Fruit fly (Drosophila melanogaster) whole organism, embryonic: ENCODE results near the gene Lrch.
A peak's percentile ranks its signal among the peaks of the same experiment; 100 is the strongest.

ENCODE experiments used
- ATbp ChIP-seq: fragments of 200-800 bp; sonication (Bioruptor generic); optimal IDR thresholded peaks from 2 replicates; lab custom pipeline; 2017; ENCODE audit warnings: missing biosample characterization, mild to moderate bottlenecking, missing genetic modification characterization, missing genetic modification reagents
- Abd-B ChIP-seq: fragments of 200-800 bp; sonication (Bioruptor generic); optimal IDR thresholded peaks from 2 replicates; lab custom pipeline; 2018; ENCODE audit warnings: missing biosample characterization, mild to moderate bottlenecking, missing genetic modification characterization, moderate library complexity
- Aef1 ChIP-seq: fragments of 200-800 bp; sonication (Bioruptor generic); IDR thresholded peaks from 3 replicates; pipeline ENCODE4 v1.3.6; 2022; ENCODE audit warnings: missing biosample characterization, missing genetic modification characterization
- Atf6 ChIP-seq: fragments of 200-800 bp; sonication (Bioruptor generic); IDR thresholded peaks from 2 replicates; pipeline ENCODE4 v1.3.6; 2022; ENCODE audit warnings: missing biosample characterization, missing genetic modification characterization
- CG11247 ChIP-seq: fragments of 200-800 bp; sonication (Bioruptor generic); IDR thresholded peaks from 2 replicates; pipeline ENCODE4 v1.3.6; 2022; ENCODE audit warnings: missing biosample characterization, missing genetic modification characterization
- CG11723 ChIP-seq: fragments of 200-800 bp; sonication (Bioruptor generic); optimal IDR thresholded peaks from 2 replicates; lab custom pipeline; 2017; ENCODE audit warnings: missing biosample characterization, mild to moderate bottlenecking, missing genetic modification characterization
- CG12236 ChIP-seq: fragments of 200-800 bp; sonication (Bioruptor generic); optimal IDR thresholded peaks from 2 replicates; lab custom pipeline; 2016; ENCODE audit warnings: missing biosample characterization, missing genetic modification characterization
- CG14667 ChIP-seq: fragments of 200-800 bp; sonication (Bioruptor generic); IDR thresholded peaks from 2 replicates; pipeline ENCODE4 v1.3.6; 2022; ENCODE audit warnings: missing biosample characterization, missing genetic modification characterization
- CG16863 ChIP-seq: fragments of 200-800 bp; sonication (Bioruptor generic); optimal IDR thresholded peaks from 3 replicates; lab custom pipeline; 2016; ENCODE audit warnings: missing biosample characterization, missing genetic modification characterization
- CG2129 ChIP-seq: fragments of 200-800 bp; sonication (Bioruptor generic); IDR thresholded peaks from 2 replicates; pipeline ENCODE4 v1.3.6; 2022; ENCODE audit warnings: missing biosample characterization, missing genetic modification characterization; ENCODE audit not compliant: partially characterized antibody
- CG31441 ChIP-seq: fragments of 200-800 bp; sonication (Bioruptor generic); IDR thresholded peaks from 2 replicates; pipeline ENCODE4 v1.3.6; 2022; ENCODE audit warnings: missing biosample characterization, missing genetic modification characterization
- CG3995 ChIP-seq: fragments of 200-800 bp; sonication (Bioruptor generic); optimal IDR thresholded peaks from 3 replicates; lab custom pipeline; 2016; ENCODE audit warnings: missing biosample characterization, missing genetic modification characterization
- CG6175 ChIP-seq: fragments of 200-800 bp; sonication (Bioruptor generic); IDR thresholded peaks from 3 replicates; pipeline ENCODE4 v1.3.6; 2022; ENCODE audit warnings: missing biosample characterization, missing genetic modification characterization
- CG6683 ChIP-seq: fragments of 200-800 bp; sonication (Bioruptor generic); optimal IDR thresholded peaks from 2 replicates; lab custom pipeline; 2017; ENCODE audit warnings: missing biosample characterization, mild to moderate bottlenecking, missing genetic modification characterization, missing genetic modification reagents
- CG6689 ChIP-seq: fragments of 200-800 bp; sonication (Bioruptor generic); IDR thresholded peaks from 2 replicates; pipeline ENCODE4 v1.3.6; 2022; ENCODE audit warnings: missing biosample characterization, missing genetic modification characterization
- CG9932 ChIP-seq: fragments of 200-800 bp; sonication (Bioruptor generic); IDR thresholded peaks from 2 replicates; pipeline ENCODE4 v1.3.6; 2022; ENCODE audit warnings: missing biosample characterization, missing genetic modification characterization
- Doc3 ChIP-seq: fragments of 200-800 bp; sonication (Bioruptor generic); IDR thresholded peaks from 3 replicates; pipeline ENCODE4 v1.3.6; 2022; ENCODE audit warnings: missing biosample characterization, missing genetic modification characterization; ENCODE audit not compliant: partially characterized antibody
- Ets65A ChIP-seq: fragments of 200-800 bp; sonication (Bioruptor generic); peaks from one replicate; lab custom pipeline; 2016; ENCODE audit warnings: missing biosample characterization, missing genetic modification characterization
- H15 ChIP-seq: fragments of 200-800 bp; sonication (Bioruptor generic); IDR thresholded peaks from 3 replicates; pipeline ENCODE4 v1.3.6; 2022; ENCODE audit warnings: missing biosample characterization, missing genetic modification characterization
- HLH4C ChIP-seq: fragments of 200-800 bp; sonication (Bioruptor generic); IDR thresholded peaks from 3 replicates; pipeline ENCODE4 v1.3.6; 2022; ENCODE audit warnings: missing biosample characterization, missing genetic modification characterization; ENCODE audit not compliant: partially characterized antibody
- Kr ChIP-seq: fragments of 200-800 bp; sonication (Bioruptor generic); optimal IDR thresholded peaks from 2 replicates; lab custom pipeline; 2017; ENCODE audit warnings: missing biosample characterization, mild to moderate bottlenecking, missing genetic modification characterization
- Max ChIP-seq: fragments of 200-800 bp; sonication (Bioruptor generic); optimal IDR thresholded peaks from 2 replicates; lab custom pipeline; 2016; ENCODE audit warnings: missing biosample characterization, mild to moderate bottlenecking, missing genetic modification characterization
- NK7.1 ChIP-seq: fragments of 200-800 bp; sonication (Bioruptor generic); optimal IDR thresholded peaks from 3 replicates; lab custom pipeline; 2016; ENCODE audit warnings: missing biosample characterization, missing genetic modification characterization
- Nf-YB ChIP-seq: fragments of 200-800 bp; sonication (Bioruptor generic); optimal IDR thresholded peaks from 3 replicates; lab custom pipeline; 2019; ENCODE audit warnings: missing biosample characterization, mild to moderate bottlenecking, missing genetic modification characterization, moderate library complexity
- Oli ChIP-seq: fragments of 200-800 bp; sonication (Bioruptor generic); optimal IDR thresholded peaks from 2 replicates; lab custom pipeline; 2018; ENCODE audit warnings: missing biosample characterization, mild to moderate bottlenecking, missing genetic modification characterization, moderate library complexity
- abd-A ChIP-seq: fragments of 200-800 bp; sonication (Bioruptor generic); optimal IDR thresholded peaks from 3 replicates; lab custom pipeline; 2019; ENCODE audit warnings: missing biosample characterization, mild to moderate bottlenecking, missing genetic modification characterization, moderate library complexity
- az2 ChIP-seq: fragments of 200-800 bp; sonication (Bioruptor generic); optimal IDR thresholded peaks from 3 replicates; lab custom pipeline; 2016; ENCODE audit warnings: missing biosample characterization, missing genetic modification characterization
- br ChIP-seq: fragments of >200 bp; optimal IDR thresholded peaks from 2 replicates; lab custom pipeline; 2017
- chinmo ChIP-seq: fragments of 200-800 bp; sonication (Bioruptor generic); IDR thresholded peaks from 4 replicates; pipeline ENCODE4 v1.3.6; 2022; ENCODE audit warnings: missing biosample characterization, missing genetic modification characterization; ENCODE audit not compliant: partially characterized antibody
- crc ChIP-seq: fragments of 200-800 bp; sonication (Bioruptor generic); optimal IDR thresholded peaks from 2 replicates; lab custom pipeline; 2016; ENCODE audit warnings: missing biosample characterization, missing genetic modification characterization
- crol ChIP-seq: fragments of 200-800 bp; sonication (Bioruptor generic); IDR thresholded peaks from 2 replicates; pipeline ENCODE4 v1.3.6; 2022; ENCODE audit warnings: missing biosample characterization, missing genetic modification characterization
- dysf ChIP-seq: fragments of 200-800 bp; sonication (Bioruptor generic); IDR thresholded peaks from 3 replicates; pipeline ENCODE4 v1.3.6; 2022; ENCODE audit warnings: missing biosample characterization, missing genetic modification characterization
- en ChIP-seq: fragments of 200-800 bp; sonication (Bioruptor generic); optimal IDR thresholded peaks from 2 replicates; lab custom pipeline; 2016; ENCODE audit warnings: missing biosample characterization, missing genetic modification characterization
- gcm ChIP-seq: fragments of 200-800 bp; sonication (Bioruptor generic); optimal IDR thresholded peaks from 2 replicates; lab custom pipeline; 2019; ENCODE audit warnings: missing biosample characterization, mild to moderate bottlenecking, missing genetic modification characterization, moderate library complexity
- her ChIP-seq: fragments of 200-800 bp; sonication (Bioruptor generic); optimal IDR thresholded peaks from 2 replicates; lab custom pipeline; 2016; ENCODE audit warnings: missing biosample characterization, missing genetic modification characterization
- insv ChIP-seq, 2 experiments: fragments of 200-800 bp; sonication (Bioruptor generic); optimal IDR thresholded peaks; 3 replicates each; lab custom pipeline; 2016 to 2018; ENCODE audit warnings: missing biosample characterization in 2 of 2, missing genetic modification characterization in 2 of 2
- lmd ChIP-seq: fragments of 200-800 bp; sonication (Bioruptor generic); IDR thresholded peaks from 2 replicates; pipeline ENCODE4 v1.3.6; 2022; ENCODE audit warnings: missing biosample characterization, missing genetic modification characterization
- org-1 ChIP-seq: fragments of 200-800 bp; sonication (Bioruptor generic); optimal IDR thresholded peaks from 2 replicates; lab custom pipeline; 2017; ENCODE audit warnings: missing biosample characterization, missing genetic modification characterization
- pan ChIP-seq, 4 experiments: fragments of >200 bp in 3 of 4; fragments of 200-800 bp in 1 of 4; sonication (Bioruptor generic) in 1 of 4; optimal IDR thresholded peaks in 3 of 4; IDR thresholded peaks in 1 of 4; 2 replicates each; pipeline versions ENCODE4 v1.3.6 to Lab custom; 2017 to 2022; ENCODE audit warnings: missing biosample characterization in 2 of 4, missing genetic modification characterization in 2 of 4, mixed read lengths in 1 of 4
- repo ChIP-seq: fragments of 200-800 bp; sonication (Bioruptor generic); optimal IDR thresholded peaks from 2 replicates; lab custom pipeline; 2016; ENCODE audit warnings: missing biosample characterization, missing genetic modification characterization
- sc ChIP-seq, 3 experiments: fragments of >200 bp in 2 of 3; fragments of 200-800 bp in 1 of 3; sonication (Bioruptor generic) in 1 of 3; optimal IDR thresholded peaks; 2 replicates in 2 of 3; 3 replicates in 1 of 3; lab custom pipeline; 2017; ENCODE audit warnings: mild to moderate bottlenecking in 1 of 3, missing biosample characterization in 1 of 3, missing genetic modification characterization in 1 of 3, missing genetic modification reagents in 1 of 3
- slbo ChIP-seq: fragments of 200-800 bp; sonication (Bioruptor generic); IDR thresholded peaks from 2 replicates; pipeline ENCODE4 v1.3.6; 2022; ENCODE audit warnings: missing biosample characterization, missing genetic modification characterization
- sob ChIP-seq: fragments of 200-800 bp; sonication (Bioruptor generic); IDR thresholded peaks from 2 replicates; pipeline ENCODE4 v1.3.6; 2022; ENCODE audit warnings: missing biosample characterization, missing genetic modification characterization
- stwl ChIP-seq: fragments of 200-800 bp; sonication (Bioruptor generic); optimal IDR thresholded peaks from 3 replicates; lab custom pipeline; 2018; ENCODE audit warnings: missing biosample characterization, mild to moderate bottlenecking, missing genetic modification characterization, moderate library complexity
- sug ChIP-seq: fragments of 200-800 bp; optimal IDR thresholded peaks from 2 replicates; lab custom pipeline; 2019; ENCODE audit warnings: missing biosample characterization, mild to moderate bottlenecking, missing genetic modification characterization, moderate library complexity
- tup ChIP-seq: fragments of 200-800 bp; sonication (Bioruptor generic); optimal IDR thresholded peaks from 2 replicates; lab custom pipeline; 2016; ENCODE audit warnings: missing biosample characterization, mild to moderate bottlenecking, missing genetic modification characterization, moderate library complexity
- wek ChIP-seq: fragments of 200-800 bp; sonication (Bioruptor generic); optimal IDR thresholded peaks from 3 replicates; lab custom pipeline; 2018; ENCODE audit warnings: missing biosample characterization, mild to moderate bottlenecking, missing genetic modification characterization, moderate library complexity
- wor ChIP-seq: fragments of 200-800 bp; sonication (Bioruptor generic); IDR thresholded peaks from 2 replicates; pipeline ENCODE4 v1.3.6; 2022; ENCODE audit warnings: missing biosample characterization, missing genetic modification characterization
- zfh2 ChIP-seq: fragments of 200-800 bp; sonication (Bioruptor generic); optimal IDR thresholded peaks from 2 replicates; lab custom pipeline; 2016; ENCODE audit warnings: missing biosample characterization, missing genetic modification characterization

The Lrch gene

dm6 chr2L:17383588-17384308 is at the start of gene Lrch (continued):
- no peak for TF ChIP-seq Aef1 (GFP tag; lab: Robert Waterston, UW)
- TF ChIP-seq NK7.1 (GFP tag; lab: Kevin White, UChicago): no peak
- TF ChIP-seq CG2129: 0 out of 2 replicates have a peak, but pooled peaks have one; percentile 26
- no peak; the same call in 1 of the 2 replicates for TF ChIP-seq CG11247
- TF ChIP-seq pan (optimal IDR thresholded peaks at IDR 0.05; lab: Kevin White, UChicago): no peak
- no peak for TF ChIP-seq pan (GFP tag; optimal IDR thresholded peaks at IDR 0.05 in 1 of 2, IDR thresholded peaks at IDR 0.05 in 1 of 2)
- no peak for TF ChIP-seq tup (GFP tag; lab: Kevin White, UChicago)
- no peak for TF ChIP-seq CG12236
- TF ChIP-seq zfh2: no peak
- TF ChIP-seq Oli: no peak
- peak; percentile 6 for TF ChIP-seq gcm (GFP tag; lab: Kevin White, UChicago)
- no peak for TF ChIP-seq insv (GFP tag; optimal IDR thresholded peaks at IDR 0.05; lab: Kevin White, UChicago)
- TF ChIP-seq wor (GFP tag; lab: Robert Waterston, UW): no peak
- TF ChIP-seq crol (GFP tag; lab: Robert Waterston, UW): peak; percentile 48; the same call in 1 of the 2 replicates
- no peak for TF ChIP-seq br (lab: Kevin White, UChicago)
- TF ChIP-seq wek (GFP tag; lab: Kevin White, UChicago): no peak
- TF ChIP-seq CG6175 (GFP tag; lab: Robert Waterston, UW): no peak
- TF ChIP-seq lmd: no peak
- TF ChIP-seq CG14667 (GFP tag; lab: Robert Waterston, UW): no peak
- TF ChIP-seq crc (GFP tag; lab: Kevin White, UChicago): no peak
- TF ChIP-seq slbo (GFP tag; lab: Robert Waterston, UW): peak; percentile 39; the same call in 1 of the 2 replicates
- no peak for TF ChIP-seq Nf-YB (GFP tag; lab: Kevin White, UChicago)
- no peak for TF ChIP-seq CG16863
- peak; percentile 31 for TF ChIP-seq CG6683 (GFP tag; lab: Kevin White, UChicago)
- peak; percentile 24; the same call in 1 of the 2 replicates for TF ChIP-seq CG31441
- TF ChIP-seq org-1 (GFP tag; lab: Kevin White, UChicago): peak; percentile 29
- TF ChIP-seq Ets65A (GFP tag; lab: Kevin White, UChicago): no peak
- no peak for TF ChIP-seq Abd-B (GFP tag; lab: Kevin White, UChicago)
- peak; percentile 66; the same call in 1 of the 4 replicates for TF ChIP-seq chinmo (GFP tag; lab: Robert Waterston, UW)
- TF ChIP-seq Doc3: peak; percentile 57; the same call in 2 of the 3 replicates
- TF ChIP-seq sug (tag; lab: Kevin White, UChicago): peak; percentile 51
- no peak for TF ChIP-seq dysf
- no peak for TF ChIP-seq CG3995 (GFP tag; lab: Kevin White, UChicago)
- peak; percentile 53; the same call in 1 of the 2 replicates for TF ChIP-seq sob (GFP tag; lab: Robert Waterston, UW)
- TF ChIP-seq CG11723 (GFP tag; lab: Kevin White, UChicago): no peak
- TF ChIP-seq CG6689 (GFP tag; lab: Robert Waterston, UW): no peak
- no peak for TF ChIP-seq az2
- TF ChIP-seq ATbp (GFP tag; lab: Kevin White, UChicago): no peak
- peak; percentile 93 for TF ChIP-seq her (GFP tag; lab: Kevin White, UChicago)
- TF ChIP-seq CG9932 (GFP tag; lab: Robert Waterston, UW): no peak; the same call in 1 of the 2 replicates
- no peak for TF ChIP-seq sc (optimal IDR thresholded peaks at IDR 0.05; lab: Kevin White, UChicago)
- TF ChIP-seq sc (GFP tag; optimal IDR thresholded peaks at IDR 0.05; lab: Kevin White, UChicago): no peak
- TF ChIP-seq Max (GFP tag; lab: Kevin White, UChicago): no peak
- TF ChIP-seq Kr (GFP tag; lab: Kevin White, UChicago): no peak
- TF ChIP-seq en (GFP tag; lab: Kevin White, UChicago): no peak
- peak; percentile 56 for TF ChIP-seq stwl (tag; lab: Kevin White, UChicago)
- TF ChIP-seq HLH4C (GFP tag; lab: Robert Waterston, UW): peak; percentile 71
- TF ChIP-seq H15 (GFP tag; lab: Robert Waterston, UW): 0 out of 3 replicates have a peak, but pooled peaks have one; percentile 42
- TF ChIP-seq abd-A (tag; lab: Kevin White, UChicago): peak; percentile 74
- TF ChIP-seq repo: peak; percentile 14
- TF ChIP-seq Atf6 (GFP tag; lab: Robert Waterston, UW): peak; percentile 21; the same call in 1 of the 2 replicates
